Worm (Caenorhabditis elegans): Measurements from ENCODE around the gene W02D7.12.
A peak's percentile ranks its signal among the peaks of the same experiment; 100 is the strongest.

Gene W02D7.12

ce11 chrV:8358702-8359101 lies 47.4 kb downstream of the W02D7.12 start:
- TF ChIP-seq ceh-16 (tag; optimal IDR thresholded peaks at IDR 0.05) (no peak), lin-39 (tag; optimal IDR thresholded peaks at IDR 0.05) (no peak), ztf-11 (tag; optimal IDR thresholded peaks at IDR 0.05) (no peak), crh-2 (tag; optimal IDR thresholded peaks at IDR 0.05) (no peak), lin-13 (GFP tag; optimal IDR thresholded peaks at IDR 0.05) (no peak), lin-11 (tag; optimal IDR thresholded peaks at IDR 0.05) (no peak), unc-55 (GFP tag; optimal IDR thresholded peaks at IDR 0.05) (no peak), skn-1 (tag; optimal IDR thresholded peaks at IDR 0.05) (no peak), peb-1 (tag; optimal IDR thresholded peaks at IDR 0.05) (no peak), ZK546.5 (tag; optimal IDR thresholded peaks at IDR 0.05) (no peak), mdl-1 (tag; optimal IDR thresholded peaks at IDR 0.05) (no peak), unc-39 (tag; optimal IDR thresholded peaks at IDR 0.05) (no peak), sma-9 (GFP tag; optimal IDR thresholded peaks at IDR 0.05) (no peak), sma-9 (tag; optimal IDR thresholded peaks at IDR 0.05) (no peak), elt-3 (tag; optimal IDR thresholded peaks at IDR 0.05) (no peak)

- no peak for TF ChIP-seq elt-3 (tag; optimal IDR thresholded peaks at IDR 0.05)
- no peak for TF ChIP-seq mdl-1 (tag; optimal IDR thresholded peaks at IDR 0.05)
- no peak for TF ChIP-seq ceh-82 (tag; optimal IDR thresholded peaks at IDR 0.05)
- TF ChIP-seq nhr-237 (tag; optimal IDR thresholded peaks at IDR 0.05) = no peak
- TF ChIP-seq sma-9 (GFP tag; optimal IDR thresholded peaks at IDR 0.05) = peak; percentile 77
- no peak for TF ChIP-seq sma-9 (tag; optimal IDR thresholded peaks at IDR 0.05)
- TF ChIP-seq dmd-4 (tag; optimal IDR thresholded peaks at IDR 0.05) = no peak
- no peak for TF ChIP-seq peb-1 (tag; optimal IDR thresholded peaks at IDR 0.05)
- peak; percentile 39 to 86 for TF ChIP-seq lsy-2 (tag; optimal IDR thresholded peaks at IDR 0.05)
- no peak for TF ChIP-seq unc-39 (tag; optimal IDR thresholded peaks at IDR 0.05)
- TF ChIP-seq F13H6.1 (tag; optimal IDR thresholded peaks at IDR 0.05) = peak; percentile 61
- no peak for TF ChIP-seq ama-1 (optimal IDR thresholded peaks at IDR 0.05)
- no peak for TF ChIP-seq nhr-23 (tag; optimal IDR thresholded peaks at IDR 0.05)
- no peak for TF ChIP-seq lin-11 (tag; optimal IDR thresholded peaks at IDR 0.05)
- TF ChIP-seq C34F6.9 (tag; optimal IDR thresholded peaks at IDR 0.05) = peak; percentile 80
- peak; percentile 17 for TF ChIP-seq sem-4 (tag; optimal IDR thresholded peaks at IDR 0.05)
- TF ChIP-seq nhr-11 (tag; optimal IDR thresholded peaks at IDR 0.05) = no peak
- no peak for TF ChIP-seq nhr-10 (tag; optimal IDR thresholded peaks at IDR 0.05)
- TF ChIP-seq unc-62 (GFP tag; optimal IDR thresholded peaks at IDR 0.05) = no peak
- peak; percentile 78 for TF ChIP-seq gmeb-1 (tag; optimal IDR thresholded peaks at IDR 0.05)
- TF ChIP-seq skn-1 (tag; optimal IDR thresholded peaks at IDR 0.05) = no peak
- no peak for TF ChIP-seq Y55F3AM.14 (GFP tag; optimal IDR thresholded peaks at IDR 0.05)
- TF ChIP-seq sma-3 (GFP tag; optimal IDR thresholded peaks at IDR 0.05) = peak; percentile 48
- peak; percentile 2 for TF ChIP-seq R02D3.7 (tag; optimal IDR thresholded peaks at IDR 0.05)
- TF ChIP-seq blmp-1 (tag; optimal IDR thresholded peaks at IDR 0.05; ENCODE audit: insufficient read depth) = no peak
- TF ChIP-seq ZK546.5 (tag; optimal IDR thresholded peaks at IDR 0.05) = no peak
- TF ChIP-seq nhr-129 (tag; optimal IDR thresholded peaks at IDR 0.05) = no peak
- TF ChIP-seq mbf-1 (tag; optimal IDR thresholded peaks at IDR 0.05) = no peak
- no peak for TF ChIP-seq ztf-1 (GFP tag; conservative IDR thresholded peaks at IDR 0.05)
- TF ChIP-seq nhr-77 (tag; optimal IDR thresholded peaks at IDR 0.05) = no peak
- peak; percentile 64 for TF ChIP-seq lin-13 (GFP tag; optimal IDR thresholded peaks at IDR 0.05)
- peak; percentile 61 for TF ChIP-seq nhr-6 (tag; optimal IDR thresholded peaks at IDR 0.05)
- peak; percentile 50 for TF ChIP-seq egl-27 (tag; optimal IDR thresholded peaks at IDR 0.05)
- peak; percentile 24 for TF ChIP-seq alr-1 (tag; optimal IDR thresholded peaks at IDR 0.05)
- peak; percentile 48 for TF ChIP-seq ztf-4 (tag; optimal IDR thresholded peaks at IDR 0.05)
- no peak for TF ChIP-seq zag-1 (tag; optimal IDR thresholded peaks at IDR 0.05)
- TF ChIP-seq nhr-21 (tag; optimal IDR thresholded peaks at IDR 0.05) = peak; percentile 44
- no peak for TF ChIP-seq mab-5 (tag; optimal IDR thresholded peaks at IDR 0.05)
- no peak for TF ChIP-seq nhr-25 (tag; optimal IDR thresholded peaks at IDR 0.05)
- TF ChIP-seq ztf-11 (tag; optimal IDR thresholded peaks at IDR 0.05) = no peak
- no peak for TF ChIP-seq aly-2 (tag; optimal IDR thresholded peaks at IDR 0.05)
- peak; percentile 77 for TF ChIP-seq snpc-4 (tag; optimal IDR thresholded peaks at IDR 0.05)
- TF ChIP-seq elt-1 (tag; optimal IDR thresholded peaks at IDR 0.05) = no peak
- TF ChIP-seq crh-2 (tag; optimal IDR thresholded peaks at IDR 0.05) = peak; percentile 71
- no peak for TF ChIP-seq nhr-12 (tag; optimal IDR thresholded peaks at IDR 0.05)
- TF ChIP-seq ceh-16 (tag; optimal IDR thresholded peaks at IDR 0.05) = no peak
- TF ChIP-seq fos-1 (tag; optimal IDR thresholded peaks at IDR 0.05) = peak; percentile 75
- peak; percentile 77 for TF ChIP-seq unc-55 (GFP tag; optimal IDR thresholded peaks at IDR 0.05)
- TF ChIP-seq lin-39 (tag; optimal IDR thresholded peaks at IDR 0.05) = no peak
Observed at ce11 chrV:8359113-8359564, 47.8 kb downstream of the W02D7.12 start, which contains the start of gene mpdu-1. Gene mpdu-1 (minus strand): TSS chrV:8359163.
